Worm (Caenorhabditis elegans) whole organism, L3 larva: ENCODE data around the gene srsx-22.

Experiments
- aly-2 ChIP-seq: fragments of 150-350 bp; optimal IDR thresholded peaks from 2 replicates; lab custom pipeline; 2014; ENCODE audit warnings: missing biosample characterization, missing genetic modification characterization
- ceh-16 ChIP-seq: sonication (generic microtip); optimal IDR thresholded peaks from 2 replicates; lab custom pipeline; 2017; ENCODE audit warnings: missing biosample characterization, missing genetic modification characterization
- ceh-28 ChIP-seq: fragments of 150-350 bp; optimal IDR thresholded peaks from 2 replicates; lab custom pipeline; 2014; ENCODE audit warnings: missing biosample characterization, missing genetic modification reagents, missing genetic modification characterization
- elt-1 ChIP-seq: fragments of 150-350 bp; optimal IDR thresholded peaks from 2 replicates; lab custom pipeline; 2014; ENCODE audit warnings: missing biosample characterization, missing genetic modification characterization
- elt-2 ChIP-seq: sonication (generic microtip); optimal IDR thresholded peaks from 2 replicates; lab custom pipeline; 2016; ENCODE audit warnings: missing genetic modification reagents, mild to moderate bottlenecking, missing genetic modification characterization, missing compliant biosample characterization
- elt-3 ChIP-seq, 3 experiments: fragments of 150-350 bp in 1 of 3; sonication (generic microtip) in 2 of 3; optimal IDR thresholded peaks; 2 replicates in 2 of 3; 4 replicates in 1 of 3; lab custom pipeline; 2014 to 2017; ENCODE audit warnings: missing biosample characterization in 3 of 3, missing genetic modification characterization in 3 of 3
- jun-1 ChIP-seq: fragments of 150-350 bp; optimal IDR thresholded peaks from 2 replicates; lab custom pipeline; 2014; ENCODE audit warnings: missing biosample characterization, missing genetic modification reagents, missing genetic modification characterization
- nhr-11 ChIP-seq: fragments of 150-350 bp; optimal IDR thresholded peaks from 2 replicates; lab custom pipeline; 2014; ENCODE audit warnings: missing biosample characterization, missing genetic modification characterization
- snpc-4 ChIP-seq: fragments of 150-350 bp; optimal IDR thresholded peaks from 2 replicates; lab custom pipeline; 2014; ENCODE audit warnings: missing biosample characterization, missing genetic modification characterization
- tbx-2 ChIP-seq: sonication (generic microtip); optimal IDR thresholded peaks from 2 replicates; lab custom pipeline; 2016; ENCODE audit warnings: mild to moderate bottlenecking, missing genetic modification characterization, missing compliant biosample characterization
- unc-62 ChIP-seq: fragments of 150-350 bp; sonication (generic microtip); optimal IDR thresholded peaks from 4 replicates; lab custom pipeline; 2014; ENCODE audit warnings: missing biosample characterization, missing genetic modification reagents, missing genetic modification characterization
- zag-1 ChIP-seq: fragments of 150-350 bp; optimal IDR thresholded peaks from 2 replicates; lab custom pipeline; 2014; ENCODE audit warnings: missing biosample characterization, missing genetic modification characterization
- ztf-11 ChIP-seq: fragments of 150-350 bp; optimal IDR thresholded peaks from 2 replicates; lab custom pipeline; 2014; ENCODE audit warnings: missing biosample characterization, missing genetic modification characterization

DNA sequence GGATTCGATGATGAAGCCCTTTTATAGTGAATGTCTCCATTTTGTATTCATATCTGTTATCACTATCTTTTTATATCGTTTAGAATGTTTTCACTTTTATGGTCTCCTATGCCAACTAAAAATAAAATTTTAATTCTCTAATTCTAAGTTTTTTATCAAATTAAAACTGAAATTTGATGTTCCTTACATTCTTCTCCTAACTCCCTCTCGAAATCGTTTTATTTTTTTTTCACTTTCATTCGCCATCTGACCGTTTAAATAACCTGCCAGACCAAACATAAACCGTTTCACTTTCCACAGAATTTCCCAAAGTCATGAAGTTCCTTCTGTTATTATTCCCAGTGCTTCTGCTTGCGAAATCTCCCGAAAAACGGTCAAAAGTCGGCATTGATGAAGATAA, 27.7 kb downstream of the srsx-22 start, which contains the start of gene F52E1.5:
- TF ChIP-seq aly-2 (tag; lab: Kevin White, UChicago) (no peak), zag-1 (tag; lab: Kevin White, UChicago) (no peak), snpc-4 (tag; lab: Kevin White, UChicago) (no peak), elt-3 (tag; optimal IDR thresholded peaks at IDR 0.05; lab: Kevin White, UChicago) (no peak), ceh-28 (tag; lab: Kevin White, UChicago) (no peak), jun-1 (tag; lab: Kevin White, UChicago) (no peak), ztf-11 (no peak), nhr-11 (tag; lab: Kevin White, UChicago) (no peak), ceh-16 (tag; lab: Kevin White, UChicago) (no peak), elt-2 (no peak), tbx-2 (no peak), elt-1 (no peak), unc-62 (no peak)
